Worm (Caenorhabditis elegans) whole organism, L1 larva: Measurements from ENCODE around the gene eif-2A.
A peak's percentile ranks its signal among the peaks of the same experiment; 100 is the strongest.

Experiments used
- C04F5.9 ChIP-seq: sonication (generic microtip); optimal IDR thresholded peaks from 2 replicates; lab custom pipeline; 2016; ENCODE audit warnings: missing genetic modification characterization, missing compliant biosample characterization
- C16A3.4 ChIP-seq: fragments of 150-350 bp; optimal IDR thresholded peaks from 2 replicates; lab custom pipeline; 2014; ENCODE audit warnings: missing biosample characterization, missing genetic modification characterization
- C34B4.2 ChIP-seq: sonication (generic microtip); optimal IDR thresholded peaks from 2 replicates; lab custom pipeline; 2017; ENCODE audit warnings: mild to moderate bottlenecking, missing genetic modification characterization, missing compliant biosample characterization
- F16B12.6 ChIP-seq: fragments of 150-350 bp; optimal IDR thresholded peaks from 2 replicates; lab custom pipeline; 2014; ENCODE audit warnings: missing biosample characterization, missing genetic modification characterization
- alr-1 ChIP-seq: fragments of 200-800 bp; sonication (Bioruptor generic); optimal IDR thresholded peaks from 2 replicates; lab custom pipeline; 2018; ENCODE audit warnings: borderline replicate concordance, mild to moderate bottlenecking, missing genetic modification characterization, missing compliant biosample characterization
- aly-2 ChIP-seq: fragments of 150-350 bp; optimal IDR thresholded peaks from 2 replicates; lab custom pipeline; 2014; ENCODE audit warnings: missing biosample characterization, missing genetic modification characterization
- blmp-1 ChIP-seq: fragments of 150-350 bp; optimal IDR thresholded peaks from 2 replicates; lab custom pipeline; 2014; ENCODE audit warnings: missing biosample characterization, missing genetic modification characterization
- ceh-82 ChIP-seq, 3 experiments: fragments of 150-350 bp in 1 of 3; sonication (generic microtip) in 2 of 3; optimal IDR thresholded peaks; 2 replicates each; lab custom pipeline; 2014 to 2017; ENCODE audit warnings: missing biosample characterization in 3 of 3, missing genetic modification characterization in 3 of 3
- ceh-90 ChIP-seq: sonication (generic microtip); optimal IDR thresholded peaks from 2 replicates; lab custom pipeline; 2016; ENCODE audit warnings: missing genetic modification characterization, missing compliant biosample characterization
- ces-1 ChIP-seq: fragments of 150-350 bp; optimal IDR thresholded peaks from 2 replicates; lab custom pipeline; 2014; ENCODE audit warnings: missing biosample characterization, missing genetic modification reagents, missing genetic modification characterization
- dpl-1 ChIP-seq, 3 experiments: fragments of 150-350 bp in 2 of 3; sonication (generic microtip) in 1 of 3; optimal IDR thresholded peaks; 2 replicates each; lab custom pipeline; 2014 to 2017; ENCODE audit warnings: missing biosample characterization in 3 of 3, missing genetic modification characterization in 3 of 3, missing genetic modification reagents in 3 of 3
- efl-1 ChIP-seq, 4 experiments: fragments of 150-350 bp; optimal IDR thresholded peaks in 3 of 4; peaks in 1 of 4; 1 replicate in 1 of 4; 2 replicates in 3 of 4; lab custom pipeline; 2014; ENCODE audit warnings: missing biosample characterization in 2 of 4, missing genetic modification characterization in 2 of 4, missing genetic modification reagents in 2 of 4
- efl-3 ChIP-seq: fragments of 200-800 bp; sonication (Bioruptor generic); optimal IDR thresholded peaks from 2 replicates; lab custom pipeline; 2018; ENCODE audit warnings: mild to moderate bottlenecking, missing genetic modification characterization, missing compliant biosample characterization
- egl-27 ChIP-seq, 2 experiments: fragments of 150-350 bp in 1 of 2; sonication (generic microtip); optimal IDR thresholded peaks; 3 replicates each; lab custom pipeline; 2017 to 2018; ENCODE audit warnings: missing biosample characterization in 2 of 2, missing genetic modification characterization in 2 of 2, missing genetic modification reagents in 2 of 2
- elt-3 ChIP-seq, 6 experiments: fragments of 150-350 bp in 1 of 6; sonication (generic microtip); optimal IDR thresholded peaks; 2 replicates each; lab custom pipeline; 2017 to 2018; ENCODE audit warnings: missing biosample characterization in 6 of 6, missing genetic modification characterization in 6 of 6, inconsistent platforms in 1 of 6
- fkh-4 ChIP-seq: sonication (generic microtip); optimal IDR thresholded peaks from 2 replicates; lab custom pipeline; 2016; ENCODE audit warnings: missing compliant biosample characterization, missing genetic modification characterization, borderline replicate concordance
- grh-1 ChIP-seq: fragments of 200-800 bp; sonication (Bioruptor generic); IDR thresholded peaks from 2 replicates; pipeline ENCODE4 v1.3.6; 2022; ENCODE audit warnings: missing genetic modification reagents, missing genetic modification characterization, missing compliant biosample characterization
- hpl-2 ChIP-seq: fragments of 150-350 bp; optimal IDR thresholded peaks from 2 replicates; lab custom pipeline; 2014; ENCODE audit warnings: missing biosample characterization, missing genetic modification reagents, missing genetic modification characterization
- isw-1 ChIP-seq: fragments of 200-800 bp; sonication (Bioruptor generic); IDR thresholded peaks from 2 replicates; pipeline ENCODE4 v1.3.6; 2022; ENCODE audit warnings: missing genetic modification characterization, missing compliant biosample characterization
- lin-14 ChIP-seq: fragments of 200-800 bp; sonication (Bioruptor generic); optimal IDR thresholded peaks from 2 replicates; lab custom pipeline; 2018; ENCODE audit warnings: mild to moderate bottlenecking, missing genetic modification characterization, moderate library complexity, missing compliant biosample characterization
- lin-15B ChIP-seq: fragments of 150-350 bp; sonication (generic microtip); optimal IDR thresholded peaks from 3 replicates; lab custom pipeline; 2014; ENCODE audit warnings: missing biosample characterization, missing genetic modification characterization
- lin-39 ChIP-seq: fragments of 150-350 bp; optimal IDR thresholded peaks from 2 replicates; lab custom pipeline; 2014; ENCODE audit warnings: missing biosample characterization, missing genetic modification reagents, missing genetic modification characterization
- mdl-1 ChIP-seq, 2 experiments: fragments of 150-350 bp; optimal IDR thresholded peaks; 2 replicates each; lab custom pipeline; 2014 to 2017; ENCODE audit warnings: missing biosample characterization in 2 of 2, missing genetic modification characterization in 2 of 2, inconsistent platforms in 1 of 2
- mef-2 ChIP-seq: fragments of 150-350 bp; optimal IDR thresholded peaks from 2 replicates; lab custom pipeline; 2014; ENCODE audit warnings: missing biosample characterization, missing genetic modification characterization
- mep-1 ChIP-seq: fragments of 150-350 bp; optimal IDR thresholded peaks from 2 replicates; lab custom pipeline; 2014; ENCODE audit warnings: missing biosample characterization, missing genetic modification characterization
- nhr-11 ChIP-seq: fragments of 150-350 bp; optimal IDR thresholded peaks from 2 replicates; lab custom pipeline; 2014; ENCODE audit warnings: missing biosample characterization, missing genetic modification characterization
- nhr-12 ChIP-seq: sonication (generic microtip); optimal IDR thresholded peaks from 2 replicates; lab custom pipeline; 2017; ENCODE audit warnings: missing biosample characterization, missing genetic modification characterization
- nhr-19 ChIP-seq: fragments of 200-800 bp; sonication (Bioruptor generic); conservative IDR thresholded peaks from 2 replicates; pipeline ENCODE4 v1.3.6; 2022; ENCODE audit warnings: missing genetic modification characterization, missing compliant biosample characterization
- nhr-20 ChIP-seq: sonication (generic microtip); optimal IDR thresholded peaks from 2 replicates; lab custom pipeline; 2016; ENCODE audit warnings: mild to moderate bottlenecking, missing genetic modification characterization, missing compliant biosample characterization
- nhr-47 ChIP-seq: sonication (generic microtip); optimal IDR thresholded peaks from 2 replicates; lab custom pipeline; 2016; ENCODE audit warnings: mild to moderate bottlenecking, missing genetic modification characterization, moderate library complexity, missing compliant biosample characterization
- pag-3 ChIP-seq: sonication (generic microtip); optimal IDR thresholded peaks from 2 replicates; lab custom pipeline; 2017; ENCODE audit warnings: missing genetic modification characterization, mild to moderate bottlenecking, missing compliant biosample characterization, antibody characterized with exemption, borderline replicate concordance; ENCODE audit not compliant: insufficient read depth
- pax-3 ChIP-seq: fragments of 200-800 bp; sonication (Bioruptor generic); optimal IDR thresholded peaks from 2 replicates; lab custom pipeline; 2018; ENCODE audit warnings: mild to moderate bottlenecking, missing genetic modification characterization, moderate library complexity, missing compliant biosample characterization
- rnt-1 ChIP-seq: sonication (generic microtip); optimal IDR thresholded peaks from 2 replicates; lab custom pipeline; 2016; ENCODE audit warnings: mild to moderate bottlenecking, missing genetic modification characterization, moderate library complexity, missing compliant biosample characterization
- snu-23 ChIP-seq: sonication (generic microtip); optimal IDR thresholded peaks from 2 replicates; lab custom pipeline; 2016; ENCODE audit warnings: missing genetic modification characterization, missing compliant biosample characterization
- sox-4 ChIP-seq: sonication (generic microtip); optimal IDR thresholded peaks from 2 replicates; lab custom pipeline; 2016; ENCODE audit warnings: missing genetic modification characterization, missing compliant biosample characterization
- sptf-1 ChIP-seq: fragments of 150-350 bp; optimal IDR thresholded peaks from 2 replicates; lab custom pipeline; 2014; ENCODE audit warnings: missing biosample characterization, missing genetic modification characterization
- swsn-7 ChIP-seq: sonication (generic microtip); optimal IDR thresholded peaks from 2 replicates; lab custom pipeline; 2016; ENCODE audit warnings: missing genetic modification characterization, missing compliant biosample characterization
- unc-30 ChIP-seq: sonication (generic microtip); optimal IDR thresholded peaks from 2 replicates; lab custom pipeline; 2017; ENCODE audit warnings: missing biosample characterization, missing genetic modification characterization
- unc-62 ChIP-seq: fragments of 150-350 bp; optimal IDR thresholded peaks from 2 replicates; lab custom pipeline; 2014; ENCODE audit warnings: missing biosample characterization, missing genetic modification reagents, missing genetic modification characterization
- unc-86 ChIP-seq: sonication (generic microtip); optimal IDR thresholded peaks from 2 replicates; lab custom pipeline; 2016; ENCODE audit warnings: missing genetic modification characterization, missing compliant biosample characterization
- vab-15 ChIP-seq: sonication (generic microtip); optimal IDR thresholded peaks from 2 replicates; lab custom pipeline; 2017; ENCODE audit warnings: missing genotype, mild to moderate bottlenecking, missing genetic modification characterization, missing compliant biosample characterization
- ztf-11 ChIP-seq, 2 experiments: sonication (generic microtip); optimal IDR thresholded peaks; 2 replicates each; lab custom pipeline; 2016 to 2017; ENCODE audit warnings: missing genetic modification characterization in 2 of 2, missing biosample characterization in 1 of 2, missing compliant biosample characterization in 1 of 2
- ztf-4 ChIP-seq: fragments of 150-350 bp; optimal IDR thresholded peaks from 2 replicates; lab custom pipeline; 2014; ENCODE audit warnings: missing biosample characterization, missing genetic modification characterization

eif-2A gene

DNA sequence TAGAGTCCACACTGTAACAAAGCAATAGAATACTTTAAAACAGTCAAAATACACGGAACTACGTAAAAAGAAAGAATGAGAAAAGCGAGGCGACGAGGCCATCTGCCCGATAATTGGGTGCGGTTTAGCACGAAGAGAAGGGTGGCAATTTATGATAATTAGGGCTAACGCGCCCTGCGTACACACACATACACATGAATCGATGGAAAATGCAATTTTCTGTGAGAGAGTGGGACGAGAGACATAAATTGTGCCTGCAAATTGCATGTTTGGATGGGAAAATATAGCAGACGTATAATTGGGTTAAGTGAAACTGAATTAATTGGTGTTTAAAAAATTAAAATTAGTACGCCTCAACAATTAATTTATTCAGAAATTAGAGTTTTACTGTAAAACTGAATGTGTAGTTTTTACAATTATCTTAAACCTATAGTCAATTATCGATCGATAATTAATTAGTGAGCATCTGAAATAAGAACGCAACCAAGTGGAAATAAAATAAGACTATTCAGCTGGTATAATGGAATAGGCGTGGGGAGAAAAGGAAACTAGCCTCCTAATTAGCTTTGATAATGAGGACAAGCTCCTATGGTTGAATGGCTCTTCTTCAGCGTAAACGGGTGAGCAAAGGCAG, 42.9 kb upstream of the eif-2A start (continued):
- TF ChIP-seq alr-1 (no peak), nhr-20 (no peak), C16A3.4 (tag; lab: Kevin White, UChicago) (no peak), ceh-90 (tag; lab: Kevin White, UChicago) (no peak), nhr-12 (tag; lab: Kevin White, UChicago) (no peak)

DNA sequence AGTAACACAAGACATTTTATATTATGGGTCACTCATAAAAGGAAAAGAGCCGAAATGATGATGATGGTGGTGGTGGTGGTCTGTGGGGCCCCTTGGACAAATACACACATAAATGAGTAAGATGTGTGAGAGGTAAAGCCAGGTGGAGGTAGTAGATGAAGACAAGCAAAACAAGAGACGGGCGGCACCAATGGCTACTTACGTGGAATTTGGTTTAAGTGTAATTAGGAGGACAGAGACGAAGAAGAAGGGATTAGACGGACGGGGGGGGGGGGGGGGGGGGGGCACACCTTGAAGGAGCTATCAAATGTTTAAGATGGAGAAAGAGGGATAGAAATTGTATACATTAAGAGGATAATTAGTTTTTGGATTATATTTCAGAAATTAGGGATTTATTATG, 41.8 kb upstream of the eif-2A start:
- TF ChIP-seq nhr-11 (tag; lab: Kevin White, UChicago) = no peak
- no peak for TF ChIP-seq aly-2 (tag; lab: Kevin White, UChicago)
- TF ChIP-seq mdl-1 (tag; optimal IDR thresholded peaks at IDR 0.05; lab: Kevin White, UChicago) = no peak
- TF ChIP-seq mef-2 (tag; lab: Kevin White, UChicago) = no peak
- no peak for TF ChIP-seq swsn-7 (tag; lab: Kevin White, UChicago)
- TF ChIP-seq ztf-4 (tag; lab: Kevin White, UChicago) = no peak
- TF ChIP-seq nhr-47 (tag; lab: Kevin White, UChicago) = no peak
- no peak for TF ChIP-seq ztf-11 (tag; optimal IDR thresholded peaks at IDR 0.05; lab: Kevin White, UChicago)
- TF ChIP-seq unc-86 (tag; lab: Kevin White, UChicago) = no peak
- TF ChIP-seq egl-27 (tag; optimal IDR thresholded peaks at IDR 0.05; lab: Kevin White, UChicago) = no peak
- TF ChIP-seq C34B4.2 = no peak
- no peak for TF ChIP-seq C16A3.4 (tag; lab: Kevin White, UChicago)
- TF ChIP-seq pax-3 (tag; lab: Kevin White, UChicago) = no peak

DNA sequence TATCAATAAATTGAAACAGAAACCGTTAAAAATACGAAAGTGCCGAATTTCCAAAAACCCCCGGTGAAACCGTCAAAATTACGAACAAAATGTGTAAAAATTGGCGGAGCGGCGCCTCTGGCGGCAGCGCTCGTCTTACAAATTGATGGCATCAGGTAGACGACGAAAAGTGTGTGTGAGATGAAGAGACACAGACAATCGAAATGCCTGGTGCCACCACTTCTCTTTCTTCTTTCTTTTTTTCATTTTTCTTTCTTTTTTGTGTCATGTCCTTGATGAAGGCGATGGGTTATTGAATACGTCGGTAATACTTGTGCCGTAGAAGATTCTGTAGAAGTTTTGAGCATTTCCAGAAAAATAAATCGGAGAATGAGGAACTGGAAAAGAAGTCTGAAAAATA, 38.7 kb upstream of the eif-2A start:
- TF ChIP-seq C04F5.9 (tag; lab: Kevin White, UChicago) = no peak
- TF ChIP-seq fkh-4 (tag; lab: Kevin White, UChicago) = no peak
- no peak for TF ChIP-seq vab-15 (tag; lab: Kevin White, UChicago)
- no peak for TF ChIP-seq ceh-90 (tag; lab: Kevin White, UChicago)
- peak; percentile 28 for TF ChIP-seq snu-23 (GFP tag; lab: Kevin White, UChicago)
- no peak for TF ChIP-seq alr-1
- TF ChIP-seq F16B12.6 (tag; lab: Kevin White, UChicago) = no peak
- TF ChIP-seq ceh-82 (tag; optimal IDR thresholded peaks at IDR 0.05; lab: Kevin White, UChicago) = no peak
- no peak for TF ChIP-seq ces-1 (GFP tag; lab: Kevin White, UChicago)
- TF ChIP-seq grh-1 = no peak
- no peak for TF ChIP-seq hpl-2 (GFP tag; lab: Kevin White, UChicago)
- no peak for TF ChIP-seq unc-62 (GFP tag; lab: Kevin White, UChicago)
- TF ChIP-seq isw-1 (GFP tag; lab: Robert Waterston, UW) = no peak
- TF ChIP-seq elt-3 (tag; optimal IDR thresholded peaks at IDR 0.05; lab: Kevin White, UChicago) = no peak
- no peak for TF ChIP-seq dpl-1 (GFP tag; optimal IDR thresholded peaks at IDR 0.05; lab: Kevin White, UChicago)
- TF ChIP-seq efl-1 (optimal IDR thresholded peaks at IDR 0.05; lab: Kevin White, UChicago) = no peak
- peak in 1 of 2 experiments; percentile 71 for TF ChIP-seq efl-1 (GFP tag; optimal IDR thresholded peaks at IDR 0.05 in 1 of 2; lab: Kevin White, UChicago)
- TF ChIP-seq pag-3 (tag; lab: Kevin White, UChicago) = peak; percentile 65
- no peak for TF ChIP-seq lin-15B
- TF ChIP-seq lin-39 (tag; lab: Kevin White, UChicago) = no peak
- TF ChIP-seq pax-3 (tag; lab: Kevin White, UChicago) = no peak
- TF ChIP-seq sox-4 (tag; lab: Kevin White, UChicago) = no peak
- peak; percentile 33 for TF ChIP-seq rnt-1
- no peak for TF ChIP-seq mep-1
- TF ChIP-seq sptf-1 (tag; lab: Kevin White, UChicago) = no peak
- TF ChIP-seq lin-14 (GFP tag; lab: Kevin White, UChicago) = peak; percentile 40
- 0 out of 2 replicates have a peak, but pooled peaks have one; percentile 5 for TF ChIP-seq nhr-19 (GFP tag; lab: Robert Waterston, UW)
- peak; percentile 78 for TF ChIP-seq blmp-1
- TF ChIP-seq efl-3 = no peak
- no peak for TF ChIP-seq unc-30 (tag; lab: Kevin White, UChicago)
- no peak for TF ChIP-seq C16A3.4 (tag; lab: Kevin White, UChicago)
